Fruit fly (Drosophila melanogaster) whole organism, embryonic: ENCODE data around the gene Tsp29Fb.

Source experiments
- Aef1 ChIP-seq: fragments of 200-800 bp; sonication (Bioruptor generic); IDR thresholded peaks from 3 replicates; pipeline ENCODE4 v1.3.6; 2022; ENCODE audit warnings: missing biosample characterization, missing genetic modification characterization
- Atf3 ChIP-seq: fragments of 200-800 bp; sonication (Bioruptor generic); optimal IDR thresholded peaks from 3 replicates; lab custom pipeline; 2016; ENCODE audit warnings: missing biosample characterization, missing genetic modification characterization
- Atf6 ChIP-seq: fragments of 200-800 bp; sonication (Bioruptor generic); IDR thresholded peaks from 2 replicates; pipeline ENCODE4 v1.3.6; 2022; ENCODE audit warnings: missing biosample characterization, missing genetic modification characterization
- CG10267 ChIP-seq: fragments of 200-800 bp; sonication (Bioruptor generic); optimal IDR thresholded peaks from 2 replicates; lab custom pipeline; 2018; ENCODE audit warnings: missing biosample characterization, mild to moderate bottlenecking, missing genetic modification characterization, moderate library complexity
- CG10366 ChIP-seq: fragments of 200-800 bp; sonication (Bioruptor generic); IDR thresholded peaks from 2 replicates; pipeline ENCODE4 v1.3.6; 2022; ENCODE audit warnings: missing biosample characterization, missing genetic modification characterization
- CG12104 ChIP-seq: fragments of 200-800 bp; sonication (Bioruptor generic); optimal IDR thresholded peaks from 3 replicates; lab custom pipeline; 2016; ENCODE audit warnings: missing biosample characterization, missing genetic modification characterization
- CG13296 ChIP-seq: fragments of 200-800 bp; sonication (Bioruptor generic); optimal IDR thresholded peaks from 3 replicates; lab custom pipeline; 2018; ENCODE audit warnings: missing biosample characterization, mild to moderate bottlenecking, missing genetic modification characterization
- CG17829 ChIP-seq: fragments of 200-800 bp; optimal IDR thresholded peaks from 2 replicates; lab custom pipeline; 2019; ENCODE audit warnings: missing biosample characterization, mild to moderate bottlenecking, missing genetic modification characterization, moderate library complexity
- CG18476 ChIP-seq: fragments of 200-800 bp; sonication (Bioruptor generic); optimal IDR thresholded peaks from 2 replicates; lab custom pipeline; 2016; ENCODE audit warnings: missing biosample characterization, mild to moderate bottlenecking, missing genetic modification characterization
- CG18764 ChIP-seq: fragments of 200-800 bp; sonication (Bioruptor generic); optimal IDR thresholded peaks from 3 replicates; lab custom pipeline; 2016; ENCODE audit warnings: missing biosample characterization, missing genetic modification characterization
- CG2120 ChIP-seq: fragments of 200-800 bp; sonication (Bioruptor generic); optimal IDR thresholded peaks from 3 replicates; lab custom pipeline; 2016; ENCODE audit warnings: missing biosample characterization, missing genetic modification characterization
- CG3163 ChIP-seq: fragments of 200-800 bp; sonication (Bioruptor generic); optimal IDR thresholded peaks from 3 replicates; lab custom pipeline; 2016; ENCODE audit warnings: missing biosample characterization, missing genetic modification characterization
- CG3847 ChIP-seq: fragments of 200-800 bp; sonication (Bioruptor generic); IDR thresholded peaks from 2 replicates; pipeline ENCODE4 v1.3.6; 2022; ENCODE audit warnings: missing biosample characterization, missing genetic modification characterization
- CG4424 ChIP-seq: fragments of 200-800 bp; sonication (Bioruptor generic); optimal IDR thresholded peaks from 3 replicates; lab custom pipeline; 2016; ENCODE audit warnings: missing biosample characterization, missing genetic modification characterization
- CG5245 ChIP-seq: fragments of 200-800 bp; sonication (Bioruptor generic); optimal IDR thresholded peaks from 3 replicates; lab custom pipeline; 2016; ENCODE audit warnings: missing biosample characterization, missing genetic modification characterization
- CG5953 ChIP-seq: fragments of 200-800 bp; sonication (Bioruptor generic); IDR thresholded peaks from 2 replicates; pipeline ENCODE4 v1.3.6; 2022; ENCODE audit warnings: missing biosample characterization, missing genetic modification characterization
- CG6854 ChIP-seq: fragments of 200-800 bp; sonication (Bioruptor generic); optimal IDR thresholded peaks from 3 replicates; lab custom pipeline; 2017; ENCODE audit warnings: missing biosample characterization, mild to moderate bottlenecking, missing genetic modification characterization
- CG7839 ChIP-seq: fragments of 200-800 bp; sonication (Bioruptor generic); optimal IDR thresholded peaks from 3 replicates; lab custom pipeline; 2018; ENCODE audit warnings: missing biosample characterization, mild to moderate bottlenecking, missing genetic modification characterization, moderate library complexity
- CG9727 ChIP-seq: fragments of 200-800 bp; sonication (Bioruptor generic); optimal IDR thresholded peaks from 3 replicates; lab custom pipeline; 2017; ENCODE audit warnings: missing biosample characterization, mild to moderate bottlenecking, missing genetic modification characterization
- CG9817 ChIP-seq: fragments of 200-800 bp; sonication (Bioruptor generic); optimal IDR thresholded peaks from 2 replicates; lab custom pipeline; 2018; ENCODE audit warnings: missing biosample characterization, mild to moderate bottlenecking, missing genetic modification characterization, moderate library complexity
- CG9876 ChIP-seq: fragments of 200-800 bp; sonication (Bioruptor generic); optimal IDR thresholded peaks from 2 replicates; lab custom pipeline; 2016; ENCODE audit warnings: missing biosample characterization, missing genetic modification characterization
- Doc3 ChIP-seq: fragments of 200-800 bp; sonication (Bioruptor generic); IDR thresholded peaks from 3 replicates; pipeline ENCODE4 v1.3.6; 2022; ENCODE audit warnings: missing biosample characterization, missing genetic modification characterization; ENCODE audit not compliant: partially characterized antibody
- Fer2 ChIP-seq: fragments of 200-800 bp; sonication (Bioruptor generic); optimal IDR thresholded peaks from 2 replicates; lab custom pipeline; 2018; ENCODE audit warnings: missing biosample characterization, mild to moderate bottlenecking, missing genetic modification characterization, moderate library complexity
- Fer3 ChIP-seq: fragments of 200-800 bp; sonication (Bioruptor generic); optimal IDR thresholded peaks from 2 replicates; lab custom pipeline; 2018; ENCODE audit warnings: missing biosample characterization, mild to moderate bottlenecking, missing genetic modification characterization, moderate library complexity
- GATAe ChIP-seq: fragments of 200-800 bp; sonication (Bioruptor generic); conservative IDR thresholded peaks from 2 replicates; pipeline ENCODE4 v1.3.6; 2022; ENCODE audit warnings: missing biosample characterization, missing genetic modification characterization
- Hsf ChIP-seq: fragments of 200-800 bp; sonication (Bioruptor generic); optimal IDR thresholded peaks from 3 replicates; lab custom pipeline; 2016; ENCODE audit warnings: missing biosample characterization, missing genetic modification characterization
- Jarid2 ChIP-seq: fragments of 200-800 bp; sonication (Bioruptor generic); optimal IDR thresholded peaks from 3 replicates; lab custom pipeline; 2017; ENCODE audit warnings: mild to moderate bottlenecking, missing biosample characterization, missing genetic modification reagents, missing genetic modification characterization
- Kr ChIP-seq: fragments of 200-800 bp; sonication (Bioruptor generic); optimal IDR thresholded peaks from 2 replicates; lab custom pipeline; 2017; ENCODE audit warnings: missing biosample characterization, mild to moderate bottlenecking, missing genetic modification characterization
- Nf-YC ChIP-seq: fragments of 200-800 bp; optimal IDR thresholded peaks from 3 replicates; lab custom pipeline; 2019; ENCODE audit warnings: missing biosample characterization, mild to moderate bottlenecking, missing genetic modification characterization, moderate library complexity
- Ravus ChIP-seq: fragments of 200-800 bp; sonication (Bioruptor generic); IDR thresholded peaks from 2 replicates; pipeline ENCODE4 v1.3.6; 2022; ENCODE audit warnings: missing biosample characterization, missing genetic modification characterization
- Usf ChIP-seq: fragments of 200-800 bp; sonication (Bioruptor generic); optimal IDR thresholded peaks from 2 replicates; lab custom pipeline; 2017; ENCODE audit warnings: missing genotype, missing biosample characterization, missing genetic modification characterization
- al ChIP-seq: fragments of 200-800 bp; sonication (Bioruptor generic); IDR thresholded peaks from 2 replicates; pipeline ENCODE4 v1.3.6; 2022; ENCODE audit warnings: missing biosample characterization, missing genetic modification characterization
- aop ChIP-seq: fragments of 200-800 bp; sonication (Bioruptor generic); IDR thresholded peaks from 2 replicates; pipeline ENCODE4 v1.3.6; 2022; ENCODE audit warnings: missing biosample characterization, missing genetic modification characterization
- chm ChIP-seq: fragments of 200-800 bp; sonication (Bioruptor generic); IDR thresholded peaks from 2 replicates; pipeline ENCODE4 v1.3.6; 2022; ENCODE audit warnings: missing biosample characterization, missing genetic modification characterization
- corto ChIP-seq: fragments of 200-800 bp; sonication (Bioruptor generic); optimal IDR thresholded peaks from 2 replicates; lab custom pipeline; 2016; ENCODE audit warnings: missing biosample characterization, mild to moderate bottlenecking, missing genetic modification characterization, moderate library complexity
- dm ChIP-seq: fragments of 200-800 bp; sonication (Bioruptor generic); optimal IDR thresholded peaks from 3 replicates; lab custom pipeline; 2016; ENCODE audit warnings: missing biosample characterization, missing genetic modification characterization
- dysf ChIP-seq: fragments of 200-800 bp; sonication (Bioruptor generic); IDR thresholded peaks from 3 replicates; pipeline ENCODE4 v1.3.6; 2022; ENCODE audit warnings: missing biosample characterization, missing genetic modification characterization
- emc ChIP-seq: fragments of 200-800 bp; sonication (Bioruptor generic); optimal IDR thresholded peaks from 2 replicates; lab custom pipeline; 2016; ENCODE audit warnings: missing biosample characterization, missing genetic modification characterization
- esg ChIP-seq: fragments of 200-800 bp; sonication (Bioruptor generic); conservative IDR thresholded peaks from 2 replicates; pipeline ENCODE4 v1.3.6; 2022; ENCODE audit warnings: missing biosample characterization, missing genetic modification characterization
- ftz-f1 ChIP-seq: fragments of 200-800 bp; sonication (Bioruptor generic); optimal IDR thresholded peaks from 2 replicates; lab custom pipeline; 2016; ENCODE audit warnings: missing biosample characterization, missing genetic modification characterization
- gcm ChIP-seq: fragments of 200-800 bp; sonication (Bioruptor generic); optimal IDR thresholded peaks from 2 replicates; lab custom pipeline; 2019; ENCODE audit warnings: missing biosample characterization, mild to moderate bottlenecking, missing genetic modification characterization, moderate library complexity
- insv ChIP-seq, 2 experiments: fragments of 200-800 bp; sonication (Bioruptor generic); optimal IDR thresholded peaks; 3 replicates each; lab custom pipeline; 2016 to 2018; ENCODE audit warnings: missing biosample characterization in 2 of 2, missing genetic modification characterization in 2 of 2
- ken ChIP-seq: fragments of 200-800 bp; sonication (Bioruptor generic); IDR thresholded peaks from 3 replicates; pipeline ENCODE4 v1.3.6; 2022; ENCODE audit warnings: missing biosample characterization, missing genetic modification characterization
- nmo ChIP-seq: fragments of 200-800 bp; sonication (Bioruptor generic); optimal IDR thresholded peaks from 2 replicates; lab custom pipeline; 2018; ENCODE audit warnings: missing biosample characterization, mild to moderate bottlenecking, missing genetic modification characterization, moderate library complexity
- onecut ChIP-seq: fragments of 200-800 bp; sonication (Bioruptor generic); IDR thresholded peaks from 2 replicates; pipeline ENCODE4 v1.3.6; 2022; ENCODE audit warnings: missing biosample characterization, missing genetic modification characterization
- pum ChIP-seq: fragments of 200-800 bp; sonication (Bioruptor generic); optimal IDR thresholded peaks from 2 replicates; lab custom pipeline; 2016; ENCODE audit warnings: missing biosample characterization, missing genetic modification characterization
- row ChIP-seq: fragments of 200-800 bp; sonication (Bioruptor generic); IDR thresholded peaks from 3 replicates; pipeline ENCODE4 v1.3.6; 2022; ENCODE audit warnings: missing biosample characterization, missing genetic modification characterization
- tap ChIP-seq: fragments of 200-800 bp; optimal IDR thresholded peaks from 3 replicates; lab custom pipeline; 2019; ENCODE audit warnings: missing biosample characterization, mild to moderate bottlenecking, missing genetic modification characterization, moderate library complexity
- trh ChIP-seq: fragments of 200-800 bp; sonication (Bioruptor generic); optimal IDR thresholded peaks from 2 replicates; lab custom pipeline; 2016; ENCODE audit warnings: missing biosample characterization, missing genetic modification characterization
- wdn ChIP-seq: fragments of 200-800 bp; sonication (Bioruptor generic); IDR thresholded peaks from 2 replicates; pipeline ENCODE4 v1.3.6; 2022; ENCODE audit warnings: missing biosample characterization, missing genetic modification characterization
- zen ChIP-seq: fragments of 200-800 bp; sonication (Bioruptor generic); optimal IDR thresholded peaks from 3 replicates; lab custom pipeline; 2018; ENCODE audit warnings: missing biosample characterization, mild to moderate bottlenecking, missing genetic modification characterization, moderate library complexity

The Tsp29Fb gene

DNA sequence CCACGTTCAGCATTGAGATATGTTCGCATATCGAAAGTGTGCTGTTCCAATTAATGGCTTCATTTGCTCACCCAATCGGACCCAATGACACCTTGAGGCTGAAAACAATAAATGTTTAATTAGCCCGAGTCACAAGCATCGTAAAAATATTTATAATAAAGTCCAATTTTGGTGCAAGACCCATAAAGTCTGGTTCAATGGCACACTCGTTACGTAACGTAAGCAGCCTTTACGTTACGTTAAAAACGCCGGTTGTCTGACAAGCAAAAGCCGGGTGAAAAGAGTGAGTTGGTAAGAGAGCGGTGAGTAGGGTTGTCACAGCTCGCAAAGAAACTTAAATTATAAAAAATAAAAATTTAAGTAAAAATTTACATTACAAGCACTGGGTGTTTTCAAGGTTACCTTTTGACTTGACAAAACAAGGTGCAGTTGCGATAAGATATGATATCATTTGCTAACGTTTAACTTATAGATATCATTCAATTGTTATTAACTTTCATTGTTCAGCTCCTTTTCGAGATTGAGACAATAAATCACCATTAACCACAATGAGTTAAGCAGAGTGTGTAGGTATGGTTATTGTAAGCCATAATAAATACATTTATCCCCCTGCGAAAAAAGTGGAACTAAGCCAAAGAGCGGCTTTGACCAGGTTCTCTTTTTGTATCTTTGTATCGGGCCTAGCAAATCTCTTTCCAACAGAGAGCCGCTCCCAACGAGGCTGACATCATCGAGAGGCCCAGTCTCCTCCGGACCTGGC lies 39.1 kb upstream of the Tsp29Fb start (continued):
- TF ChIP-seq gcm (peak; percentile 19), onecut (GFP tag; lab: Robert Waterston, UW) (no peak), CG5953 (GFP tag; lab: Robert Waterston, UW) (0 out of 2 replicates have a peak, but pooled peaks have one; percentile 22), CG6854 (GFP tag; lab: Kevin White, UChicago) (peak; percentile 4), nmo (peak; percentile 53), CG7839 (peak; percentile 70), al (no peak), emc (no peak), ftz-f1 (no peak), Fer2 (tag; lab: Kevin White, UChicago) (peak; percentile 20), row (GFP tag; lab: Robert Waterston, UW) (peak; percentile 49; the same call in 1 of the 3 replicates), dysf (GFP tag; lab: Robert Waterston, UW) (peak; percentile 60; the same call in 2 of the 3 replicates), Fer3 (peak; percentile 43), Aef1 (GFP tag; lab: Robert Waterston, UW) (no peak), Doc3 (GFP tag; lab: Robert Waterston, UW) (no peak), ken (GFP tag; lab: Robert Waterston, UW) (no peak), pum (GFP tag; lab: Kevin White, UChicago) (no peak), CG3163 (peak; percentile 93), CG9876 (GFP tag; lab: Kevin White, UChicago) (no peak), CG13296 (peak; percentile 53), CG12104 (GFP tag; lab: Kevin White, UChicago) (peak; percentile 39), CG18476 (GFP tag; lab: Kevin White, UChicago) (no peak), Hsf (GFP tag; lab: Kevin White, UChicago) (peak; percentile 10), Nf-YC (tag; lab: Kevin White, UChicago) (peak; percentile 48), insv (GFP tag; optimal IDR thresholded peaks at IDR 0.05; lab: Kevin White, UChicago) (no peak), Ravus (GFP tag; lab: Robert Waterston, UW) (no peak), CG2120 (GFP tag; lab: Kevin White, UChicago) (peak; percentile 63), CG10366 (GFP tag; lab: Robert Waterston, UW) (no peak), CG5245 (no peak), CG10267 (tag; lab: Kevin White, UChicago) (peak; percentile 29), CG4424 (GFP tag; lab: Kevin White, UChicago) (peak; percentile 5), dm (GFP tag; lab: Kevin White, UChicago) (no peak), Kr (GFP tag; lab: Kevin White, UChicago) (no peak), chm (GFP tag; lab: Robert Waterston, UW) (no peak), CG3847 (GFP tag; lab: Robert Waterston, UW) (no peak), tap (peak; percentile 57), trh (GFP tag; lab: Kevin White, UChicago) (no peak), CG17829 (tag; lab: Kevin White, UChicago) (peak; percentile 47), GATAe (no peak), Atf3 (GFP tag; lab: Kevin White, UChicago) (no peak), esg (GFP tag; lab: Robert Waterston, UW) (peak; percentile 34), aop (GFP tag; lab: Robert Waterston, UW) (no peak), corto (GFP tag; lab: Kevin White, UChicago) (peak; percentile 35), CG9727 (GFP tag; lab: Kevin White, UChicago) (peak; percentile 29), Jarid2 (GFP tag; lab: Kevin White, UChicago) (no peak), wdn (GFP tag; lab: Robert Waterston, UW) (no peak), Atf6 (GFP tag; lab: Robert Waterston, UW) (no peak; the same call in 1 of the 2 replicates), CG18764 (no peak), Usf (GFP tag; lab: Kevin White, UChicago) (no peak), zen (tag; lab: Kevin White, UChicago) (no peak), CG9817 (tag; lab: Kevin White, UChicago) (peak; percentile 41)
